Worm (Caenorhabditis elegans) whole organism, L1 larva: ENCODE results near the gene fbxa-113.

Experiments used
- elt-2 ChIP-seq: sonication (generic microtip); optimal IDR thresholded peaks from 2 replicates; lab custom pipeline; 2016; ENCODE audit warnings: missing genetic modification characterization, mild to moderate bottlenecking, inconsistent platforms, missing compliant biosample characterization, missing genetic modification reagents
- lsy-2 ChIP-seq, 2 experiments: fragments of 150-350 bp; optimal IDR thresholded peaks; 2 replicates each; lab custom pipeline; 2014; ENCODE audit warnings: missing biosample characterization in 2 of 2, missing genetic modification characterization in 2 of 2
- mdl-1 ChIP-seq, 2 experiments: fragments of 150-350 bp; optimal IDR thresholded peaks; 2 replicates each; lab custom pipeline; 2014 to 2017; ENCODE audit warnings: missing biosample characterization in 2 of 2, missing genetic modification characterization in 2 of 2, inconsistent platforms in 1 of 2
- pax-3 ChIP-seq: fragments of 200-800 bp; sonication (Bioruptor generic); optimal IDR thresholded peaks from 2 replicates; lab custom pipeline; 2018; ENCODE audit warnings: mild to moderate bottlenecking, missing genetic modification characterization, moderate library complexity, missing compliant biosample characterization
- unc-30 ChIP-seq: sonication (generic microtip); optimal IDR thresholded peaks from 2 replicates; lab custom pipeline; 2017; ENCODE audit warnings: missing biosample characterization, missing genetic modification characterization

DNA sequence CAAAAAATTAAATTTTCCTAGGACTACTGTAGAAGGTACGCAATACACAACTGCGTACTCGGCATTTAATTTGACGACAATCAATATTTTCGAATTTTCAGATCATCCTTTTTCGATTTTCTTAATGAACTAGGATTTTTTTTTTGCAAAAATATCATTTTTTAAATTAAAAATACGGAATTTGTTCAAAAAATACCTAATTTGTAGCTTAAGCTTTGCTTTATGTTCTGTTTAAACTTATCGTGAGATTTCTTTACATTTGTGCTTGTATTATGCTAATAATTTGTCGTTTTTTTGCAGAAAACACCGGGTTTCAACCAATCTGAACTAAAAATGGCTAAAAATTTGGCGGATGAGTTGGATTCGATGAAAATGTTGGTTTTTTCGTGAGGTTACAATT lies 6.5 kb upstream of the fbxa-113 start, which contains the start of gene ftr-1:
- TF ChIP-seq elt-2 = no peak
- TF ChIP-seq pax-3 (tag; lab: Kevin White, UChicago) = no peak
- TF ChIP-seq unc-30 = no peak
- no peak for TF ChIP-seq mdl-1 (tag; optimal IDR thresholded peaks at IDR 0.05; lab: Kevin White, UChicago)
- TF ChIP-seq lsy-2 (tag; optimal IDR thresholded peaks at IDR 0.05; lab: Kevin White, UChicago) = no peak
